Fruit fly (Drosophila melanogaster) whole organism, pupa: ENCODE data around the gene CG16965.

Experiments
- CG10348 ChIP-seq: fragments of 200-800 bp; sonication (Bioruptor generic); IDR thresholded peaks from 2 replicates; pipeline ENCODE4 v1.3.6; 2022; ENCODE audit warnings: missing biosample characterization, missing genetic modification characterization
- CG12605 ChIP-seq: fragments of 200-800 bp; sonication (Bioruptor generic); IDR thresholded peaks from 2 replicates; pipeline ENCODE4 v1.3.6; 2022; ENCODE audit warnings: missing biosample characterization, missing genetic modification characterization
- CG13204 ChIP-seq: fragments of 200-800 bp; sonication (Bioruptor generic); optimal IDR thresholded peaks from 2 replicates; lab custom pipeline; 2018; ENCODE audit warnings: missing biosample characterization, mild to moderate bottlenecking, missing genetic modification characterization, moderate library complexity
- CG14655 ChIP-seq: fragments of 200-800 bp; sonication (Bioruptor generic); optimal IDR thresholded peaks from 3 replicates; lab custom pipeline; 2017; ENCODE audit warnings: mild to moderate bottlenecking, missing biosample characterization, missing genetic modification reagents, missing genetic modification characterization
- CG15710 ChIP-seq: fragments of 200-800 bp; sonication (Bioruptor generic); optimal IDR thresholded peaks from 2 replicates; lab custom pipeline; 2018; ENCODE audit warnings: missing biosample characterization, mild to moderate bottlenecking, missing genetic modification characterization, moderate library complexity
- CG17806 ChIP-seq: fragments of 200-800 bp; sonication (Bioruptor generic); optimal IDR thresholded peaks from 2 replicates; lab custom pipeline; 2018; ENCODE audit warnings: missing biosample characterization, mild to moderate bottlenecking, missing genetic modification characterization, moderate library complexity
- CG32121 ChIP-seq: fragments of 200-800 bp; sonication (Bioruptor generic); IDR thresholded peaks from 2 replicates; pipeline ENCODE4 v1.3.6; 2022; ENCODE audit warnings: missing biosample characterization, missing genetic modification characterization
- CG34367 ChIP-seq: fragments of 200-800 bp; sonication (Bioruptor generic); optimal IDR thresholded peaks from 2 replicates; lab custom pipeline; 2018; ENCODE audit warnings: missing biosample characterization, mild to moderate bottlenecking, missing genetic modification characterization
- CG4496 ChIP-seq: fragments of 200-800 bp; sonication (Bioruptor generic); IDR thresholded peaks from 3 replicates; pipeline ENCODE4 v1.3.6; 2022; ENCODE audit warnings: missing biosample characterization, missing genetic modification characterization
- CG8159 ChIP-seq: fragments of 200-800 bp; sonication (Bioruptor generic); optimal IDR thresholded peaks from 3 replicates; lab custom pipeline; 2018; ENCODE audit warnings: missing biosample characterization, mild to moderate bottlenecking, missing genetic modification characterization, moderate library complexity
- CG8301 ChIP-seq: fragments of 200-800 bp; sonication (Bioruptor generic); optimal IDR thresholded peaks from 2 replicates; lab custom pipeline; 2018; ENCODE audit warnings: missing biosample characterization, mild to moderate bottlenecking, missing genetic modification characterization
- CG9948 ChIP-seq: fragments of 200-800 bp; sonication (Bioruptor generic); optimal IDR thresholded peaks from 2 replicates; lab custom pipeline; 2018; ENCODE audit warnings: missing biosample characterization, mild to moderate bottlenecking, missing genetic modification characterization, moderate library complexity
- D1 ChIP-seq: fragments of 200-800 bp; sonication (Bioruptor generic); optimal IDR thresholded peaks from 2 replicates; lab custom pipeline; 2018; ENCODE audit warnings: missing biosample characterization, mild to moderate bottlenecking, missing genetic modification characterization, moderate library complexity
- EcR ChIP-seq: fragments of 200-800 bp; sonication (Bioruptor generic); optimal IDR thresholded peaks from 3 replicates; lab custom pipeline; 2019; ENCODE audit warnings: missing biosample characterization, missing genetic modification characterization, mild to moderate bottlenecking, moderate library complexity, missing genetic modification reagents
- Ets98B ChIP-seq: fragments of 200-800 bp; sonication (Bioruptor generic); IDR thresholded peaks from 2 replicates; pipeline ENCODE4 v1.3.6; 2022; ENCODE audit warnings: missing biosample characterization, missing genetic modification characterization
- Pif1A ChIP-seq: fragments of 200-800 bp; sonication (Bioruptor generic); optimal IDR thresholded peaks from 3 replicates; lab custom pipeline; 2016; ENCODE audit warnings: missing biosample characterization, missing genetic modification characterization
- Pif1B ChIP-seq: fragments of 200-800 bp; sonication (Bioruptor generic); optimal IDR thresholded peaks from 3 replicates; lab custom pipeline; 2016; ENCODE audit warnings: missing biosample characterization, missing genetic modification characterization
- Snoo ChIP-seq: fragments of 200-800 bp; sonication (Bioruptor generic); optimal IDR thresholded peaks from 3 replicates; lab custom pipeline; 2017; ENCODE audit warnings: missing biosample characterization, mild to moderate bottlenecking, missing genetic modification characterization, inconsistent platforms
- fd96Ca ChIP-seq: fragments of 200-800 bp; sonication (Bioruptor generic); IDR thresholded peaks from 3 replicates; pipeline ENCODE4 v1.3.6; 2022; ENCODE audit warnings: missing biosample characterization, missing genetic modification characterization
- gl ChIP-seq: fragments of 200-800 bp; sonication (Bioruptor generic); optimal IDR thresholded peaks from 2 replicates; lab custom pipeline; 2018; ENCODE audit warnings: missing biosample characterization, mild to moderate bottlenecking, missing genetic modification characterization
- rn ChIP-seq: fragments of 200-800 bp; sonication (Bioruptor generic); IDR thresholded peaks from 2 replicates; pipeline ENCODE4 v1.3.6; 2022; ENCODE audit warnings: missing biosample characterization, missing genetic modification characterization

Gene CG16965

DNA sequence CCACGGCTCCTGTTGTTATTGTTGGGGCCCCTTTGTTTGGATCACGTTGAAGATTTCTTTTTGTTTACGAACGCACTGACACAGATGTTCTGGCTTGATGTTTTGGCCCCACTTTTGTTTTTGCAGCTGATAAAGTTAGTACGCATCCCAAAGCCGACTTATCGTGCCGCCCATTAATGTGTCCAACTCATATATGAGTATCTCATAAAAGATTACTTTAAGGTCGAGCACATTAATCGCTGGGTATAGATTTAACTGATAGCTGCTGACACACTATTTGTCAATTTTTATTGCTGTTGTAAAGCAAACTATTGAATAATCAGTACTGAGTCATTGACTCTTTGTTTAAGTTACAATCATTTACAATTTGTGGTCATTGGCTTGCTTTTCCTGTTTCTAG lies 38.6 kb upstream of the CG16965 start:
- no peak for TF ChIP-seq CG9948 (tag; lab: Kevin White, UChicago)
- no peak for TF ChIP-seq Ets98B (GFP tag; lab: Robert Waterston, UW)
- no peak for TF ChIP-seq CG14655 (GFP tag; lab: Kevin White, UChicago)
- TF ChIP-seq, all 21 proteins: peak for 0

DNA sequence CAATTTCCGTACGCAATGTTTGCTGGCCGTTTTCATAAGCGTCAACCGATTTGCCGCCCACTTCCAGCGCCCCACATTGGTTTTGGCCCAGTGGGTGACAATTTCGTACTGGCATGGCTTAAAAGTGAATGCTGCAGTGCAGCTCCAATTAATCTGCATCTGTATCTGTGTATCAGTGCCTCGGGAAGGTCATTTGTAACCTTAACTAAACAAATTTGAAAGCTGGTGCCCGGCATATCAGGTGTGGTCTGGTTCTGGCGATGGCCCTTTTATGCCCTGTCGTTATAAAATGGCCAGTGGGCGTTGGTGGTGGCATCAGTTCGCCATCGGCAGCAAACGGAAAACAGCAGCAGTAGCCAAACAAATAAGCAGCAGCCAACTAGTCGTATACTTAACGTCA lies 37.6 kb upstream of the CG16965 start, which contains the start of gene Crys:
TSS of gene Crys (plus strand) at position 301 of the 400 bp plus-strand sequence.
- TF ChIP-seq EcR (GFP tag; lab: Kevin White, UChicago), result no peak
- no peak for TF ChIP-seq CG12605 (GFP tag; lab: Robert Waterston, UW)
- TF ChIP-seq CG17806, result no peak
- no peak for TF ChIP-seq rn (GFP tag; lab: Robert Waterston, UW)
- no peak for TF ChIP-seq CG15710 (tag; lab: Kevin White, UChicago)
- TF ChIP-seq D1 (tag; lab: Kevin White, UChicago), result no peak
- TF ChIP-seq gl (tag; lab: Kevin White, UChicago), result no peak
- no peak for TF ChIP-seq Pif1A (GFP tag; lab: Kevin White, UChicago)
- TF ChIP-seq Ets98B (GFP tag; lab: Robert Waterston, UW), result no peak
- no peak for TF ChIP-seq Pif1B (GFP tag; lab: Kevin White, UChicago)
- TF ChIP-seq CG13204 (GFP tag; lab: Kevin White, UChicago), result no peak
- no peak for TF ChIP-seq CG14655 (GFP tag; lab: Kevin White, UChicago)
- no peak for TF ChIP-seq CG4496 (GFP tag; lab: Robert Waterston, UW)
- TF ChIP-seq fd96Ca (GFP tag; lab: Robert Waterston, UW), result no peak

DNA sequence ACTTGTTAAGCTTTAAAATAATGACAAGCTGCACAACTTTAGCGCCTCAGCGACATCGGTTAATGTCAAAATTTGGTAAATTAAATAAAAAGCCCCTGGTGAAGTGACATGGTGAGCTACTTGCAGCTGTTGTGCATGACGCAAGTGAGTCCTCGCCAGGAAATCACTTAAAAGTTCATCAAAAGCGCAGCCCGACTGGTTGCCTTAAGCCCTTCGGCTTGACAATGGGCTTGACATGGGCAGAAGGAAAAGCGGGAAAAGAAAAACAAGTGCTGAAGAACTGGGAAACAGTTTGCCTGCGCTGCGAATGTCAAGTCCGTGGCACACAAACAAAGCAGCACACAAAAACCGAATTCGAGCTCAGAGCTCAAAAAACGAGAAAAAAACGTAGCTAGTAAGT lies 33.8 kb upstream of the CG16965 start, which contains the start of gene CG16964:
TSS of gene CG16964 (plus strand) at position 301 of the 400 bp plus-strand sequence.
- no peak for TF ChIP-seq CG13204 (GFP tag; lab: Kevin White, UChicago)
- TF ChIP-seq EcR (GFP tag; lab: Kevin White, UChicago), result no peak

DNA sequence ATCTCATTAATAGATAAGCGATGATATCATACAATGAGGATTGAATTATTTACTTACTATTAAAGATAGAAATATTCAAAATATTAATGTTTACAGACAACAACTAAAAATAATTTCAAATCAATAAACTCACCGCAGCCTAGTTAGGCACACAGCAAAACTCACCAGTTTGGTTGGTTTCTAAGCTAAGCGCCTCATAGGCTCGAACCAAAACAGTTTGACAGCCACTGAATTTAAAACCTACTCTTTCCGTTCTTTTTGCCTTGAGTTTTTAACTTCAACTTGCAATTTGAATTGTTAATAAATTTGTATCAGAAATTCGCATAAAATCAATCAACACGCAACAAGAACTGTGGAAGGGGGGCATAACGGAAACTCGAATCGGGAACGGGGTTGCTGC lies 32.9 kb upstream of the CG16965 start:
- TF ChIP-seq CG13204 (GFP tag; lab: Kevin White, UChicago) (no peak), gl (tag; lab: Kevin White, UChicago) (no peak), EcR (GFP tag; lab: Kevin White, UChicago) (no peak), CG14655 (GFP tag; lab: Kevin White, UChicago) (no peak), CG15710 (tag; lab: Kevin White, UChicago) (no peak)

DNA sequence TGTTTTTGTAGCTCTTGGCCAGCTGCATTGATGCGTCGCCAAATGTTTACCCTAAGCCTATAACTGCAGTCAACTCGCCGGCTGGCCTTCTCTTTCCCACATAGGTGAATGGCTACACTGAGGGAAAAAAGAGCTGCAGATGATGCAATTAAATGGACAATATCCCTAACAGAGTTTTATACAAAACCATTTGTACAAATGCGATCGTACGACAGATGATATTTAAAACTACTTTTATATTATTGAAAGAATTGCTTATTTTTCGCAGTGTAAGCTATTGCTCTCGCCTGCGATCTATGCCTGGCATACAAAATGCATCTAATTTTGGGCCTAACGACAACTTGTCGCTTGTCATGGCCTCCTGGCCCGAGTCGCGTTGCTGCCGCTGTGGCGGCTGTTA lies 31.5 kb upstream of the CG16965 start:
- peak; percentile 34 for TF ChIP-seq CG8159 (tag; lab: Kevin White, UChicago)
- peak; percentile 94 for TF ChIP-seq CG32121 (GFP tag; lab: Robert Waterston, UW)
- peak; percentile 85 for TF ChIP-seq CG14655 (GFP tag; lab: Kevin White, UChicago)
- TF ChIP-seq CG17806, result peak; percentile 44
- TF ChIP-seq Pif1B (GFP tag; lab: Kevin White, UChicago), result peak; percentile 48
- peak; percentile 57 for TF ChIP-seq CG15710 (tag; lab: Kevin White, UChicago)
- peak; percentile 94 for TF ChIP-seq fd96Ca (GFP tag; lab: Robert Waterston, UW)
- TF ChIP-seq gl (tag; lab: Kevin White, UChicago), result no peak
- TF ChIP-seq Pif1A (GFP tag; lab: Kevin White, UChicago), result peak; percentile 80
- TF ChIP-seq CG34367 (tag; lab: Kevin White, UChicago), result peak; percentile 68
- no peak for TF ChIP-seq D1 (tag; lab: Kevin White, UChicago)
- peak; percentile 95 for TF ChIP-seq CG4496 (GFP tag; lab: Robert Waterston, UW)
- peak; percentile 75 for TF ChIP-seq CG10348 (GFP tag; lab: Robert Waterston, UW)
- peak; percentile 89 for TF ChIP-seq CG12605 (GFP tag; lab: Robert Waterston, UW)
- peak; percentile 89 for TF ChIP-seq rn (GFP tag; lab: Robert Waterston, UW)
- peak; percentile 48 for TF ChIP-seq CG13204 (GFP tag; lab: Kevin White, UChicago)
- TF ChIP-seq CG9948 (tag; lab: Kevin White, UChicago), result peak; percentile 67
- TF ChIP-seq EcR (GFP tag; lab: Kevin White, UChicago), result no peak
- peak; percentile 94 for TF ChIP-seq Ets98B (GFP tag; lab: Robert Waterston, UW)
- TF ChIP-seq Snoo (tag; lab: Kevin White, UChicago), result peak; percentile 36
- peak; percentile 87 for TF ChIP-seq CG8301 (tag; lab: Kevin White, UChicago)
- TF ChIP-seq, all 21 proteins: peak for 18

DNA sequence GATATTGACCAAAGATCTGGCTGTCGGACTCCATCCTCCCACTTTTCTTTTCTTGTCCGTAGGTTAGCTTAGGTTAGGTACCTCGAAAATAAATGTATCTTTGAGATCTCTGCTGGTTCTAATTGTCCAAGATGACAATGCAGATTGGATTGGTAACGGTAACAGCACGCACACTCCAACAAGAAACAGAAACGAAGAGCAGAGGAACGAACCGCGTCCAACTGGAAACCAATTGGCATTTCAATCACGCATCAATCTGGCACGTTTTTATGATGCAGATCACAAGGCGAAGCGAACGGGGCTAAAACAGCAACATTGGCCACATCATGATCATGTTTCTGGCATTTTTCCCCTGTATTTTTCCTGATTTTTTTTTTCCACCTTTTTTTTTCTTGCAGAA lies 25.6 kb upstream of the CG16965 start:
- TF ChIP-seq Pif1A (GFP tag; lab: Kevin White, UChicago) (no peak), CG13204 (GFP tag; lab: Kevin White, UChicago) (no peak), D1 (tag; lab: Kevin White, UChicago) (no peak), gl (tag; lab: Kevin White, UChicago) (no peak), CG32121 (GFP tag; lab: Robert Waterston, UW) (no peak), CG4496 (GFP tag; lab: Robert Waterston, UW) (no peak), Pif1B (GFP tag; lab: Kevin White, UChicago) (no peak), Ets98B (GFP tag; lab: Robert Waterston, UW) (no peak), rn (GFP tag; lab: Robert Waterston, UW) (no peak), EcR (GFP tag; lab: Kevin White, UChicago) (no peak), fd96Ca (GFP tag; lab: Robert Waterston, UW) (no peak), CG10348 (GFP tag; lab: Robert Waterston, UW) (no peak), CG34367 (tag; lab: Kevin White, UChicago) (no peak), CG12605 (GFP tag; lab: Robert Waterston, UW) (no peak), CG9948 (tag; lab: Kevin White, UChicago) (no peak), CG15710 (tag; lab: Kevin White, UChicago) (no peak)
